Worm (Caenorhabditis elegans) whole organism, young adult: Measurements from ENCODE around the gene F20B6.9.
"Not testable (repeated sequence)": the region's sequence is repeated elsewhere in the genome, so short reads cannot be mapped to it uniquely, and the experiment has no call there.

Experiments
- B0019.2 ChIP-seq: fragments of 200-800 bp; sonication (Bioruptor generic); conservative IDR thresholded peaks from 2 replicates; pipeline ENCODE4 v1.3.6; 2022; ENCODE audit warnings: missing genetic modification reagents, missing genetic modification characterization, missing compliant biosample characterization
- B0261.1 ChIP-seq: sonication (generic microtip); optimal IDR thresholded peaks from 2 replicates; lab custom pipeline; 2016; ENCODE audit warnings: mild to moderate bottlenecking, missing genetic modification characterization, moderate library complexity, missing compliant biosample characterization
- B0336.3 ChIP-seq: fragments of 200-800 bp; sonication (Bioruptor generic); IDR thresholded peaks from 2 replicates; pipeline ENCODE4 v1.3.6; 2022; ENCODE audit warnings: missing genetic modification characterization, missing compliant biosample characterization
- D2030.7 ChIP-seq: fragments of 200-800 bp; sonication (Bioruptor generic); IDR thresholded peaks from 2 replicates; pipeline ENCODE4 v1.3.6; 2022; ENCODE audit warnings: missing genetic modification reagents, missing genetic modification characterization, missing compliant biosample characterization
- aptf-2 ChIP-seq: fragments of 200-800 bp; sonication (Bioruptor generic); conservative IDR thresholded peaks from 2 replicates; pipeline ENCODE4 v1.3.6; 2022; ENCODE audit warnings: missing genetic modification reagents, missing genetic modification characterization, missing compliant biosample characterization
- athp-1 ChIP-seq: sonication (generic microtip); optimal IDR thresholded peaks from 2 replicates; lab custom pipeline; 2017; ENCODE audit warnings: mild to moderate bottlenecking, missing genetic modification characterization, missing compliant biosample characterization
- cebp-2 ChIP-seq: fragments of 200-800 bp; sonication (Bioruptor generic); IDR thresholded peaks from 2 replicates; pipeline ENCODE4 v1.3.6; 2022; ENCODE audit warnings: missing genetic modification characterization, missing compliant biosample characterization
- ceh-40 ChIP-seq: fragments of 200-800 bp; sonication (Bioruptor generic); IDR thresholded peaks from 2 replicates; pipeline ENCODE4 v1.3.6; 2022; ENCODE audit warnings: missing genetic modification characterization, missing compliant biosample characterization
- die-1 ChIP-seq: sonication (generic microtip); optimal IDR thresholded peaks from 2 replicates; lab custom pipeline; 2016; ENCODE audit warnings: missing genotype, mild to moderate bottlenecking, missing genetic modification characterization, missing compliant biosample characterization
- dox-1 ChIP-seq: fragments of 200-800 bp; sonication (Bioruptor generic); IDR thresholded peaks from 2 replicates; pipeline ENCODE4 v1.3.6; 2022; ENCODE audit warnings: missing genetic modification reagents, missing genetic modification characterization, missing compliant biosample characterization
- gei-17 ChIP-seq: fragments of 200-800 bp; sonication (Bioruptor generic); optimal IDR thresholded peaks from 2 replicates; lab custom pipeline; 2018; ENCODE audit warnings: mild to moderate bottlenecking, missing genetic modification characterization, missing compliant biosample characterization
- hlh-12 ChIP-seq: sonication (generic microtip); optimal IDR thresholded peaks from 2 replicates; lab custom pipeline; 2016; ENCODE audit warnings: missing genetic modification characterization, missing compliant biosample characterization
- hmg-1.2 ChIP-seq: fragments of 200-800 bp; sonication (Bioruptor generic); IDR thresholded peaks from 2 replicates; pipeline ENCODE4 v1.3.6; 2022; ENCODE audit warnings: missing genetic modification reagents, missing genetic modification characterization, missing compliant biosample characterization
- hmg-20 ChIP-seq: fragments of 200-800 bp; sonication (Bioruptor generic); IDR thresholded peaks from 2 replicates; pipeline ENCODE4 v1.3.6; 2022; ENCODE audit warnings: missing genetic modification reagents, missing genetic modification characterization, missing compliant biosample characterization
- hrde-1 ChIP-seq: sonication (generic microtip); optimal IDR thresholded peaks from 2 replicates; lab custom pipeline; 2016; ENCODE audit warnings: missing genetic modification characterization, mild to moderate bottlenecking, missing compliant biosample characterization, moderate library complexity, missing genotype, missing genetic modification reagents, borderline replicate concordance
- lin-26 ChIP-seq: fragments of 200-800 bp; sonication (Bioruptor generic); IDR thresholded peaks from 2 replicates; pipeline ENCODE4 v1.3.6; 2022; ENCODE audit warnings: missing genetic modification reagents, missing genetic modification characterization, missing compliant biosample characterization
- lir-1 ChIP-seq: fragments of 200-800 bp; sonication (Bioruptor generic); conservative IDR thresholded peaks from 2 replicates; pipeline ENCODE4 v1.3.6; 2022; ENCODE audit warnings: missing genetic modification reagents, missing genetic modification characterization, missing compliant biosample characterization
- lsl-1 ChIP-seq: fragments of 200-800 bp; sonication (Bioruptor generic); optimal IDR thresholded peaks from 2 replicates; lab custom pipeline; 2018; ENCODE audit warnings: mild to moderate bottlenecking, missing genetic modification characterization, moderate library complexity, missing compliant biosample characterization
- madf-6 ChIP-seq: fragments of 200-800 bp; sonication (Bioruptor generic); IDR thresholded peaks from 2 replicates; pipeline ENCODE4 v1.3.6; 2022; ENCODE audit warnings: missing genetic modification reagents, missing genetic modification characterization, missing compliant biosample characterization
- mel-28 ChIP-seq: sonication (generic microtip); optimal IDR thresholded peaks from 2 replicates; lab custom pipeline; 2016; ENCODE audit warnings: borderline replicate concordance, mild to moderate bottlenecking, missing genetic modification characterization, missing compliant biosample characterization
- nfya-2 ChIP-seq: fragments of 200-800 bp; sonication (Bioruptor generic); IDR thresholded peaks from 2 replicates; pipeline ENCODE4 v1.3.6; 2022; ENCODE audit warnings: missing genetic modification reagents, missing genetic modification characterization, missing compliant biosample characterization
- rpc-1 ChIP-seq, 2 experiments: fragments of 150-350 bp in 1 of 2; sonication (generic microtip) in 1 of 2; optimal IDR thresholded peaks; 2 replicates each; lab custom pipeline; 2014 to 2018; ENCODE audit warnings: missing biosample characterization in 1 of 2, missing genetic modification characterization in 1 of 2, missing genetic modification reagents in 1 of 2, missing genotype in 1 of 2
- snpc-1.1 ChIP-seq: sonication (generic microtip); optimal IDR thresholded peaks from 2 replicates; lab custom pipeline; 2017; ENCODE audit warnings: missing genetic modification characterization, mild to moderate bottlenecking, missing compliant biosample characterization, antibody characterized with exemption, moderate library complexity, missing genotype, missing genetic modification reagents; ENCODE audit not compliant: insufficient read depth
- sptf-2 ChIP-seq: fragments of 200-800 bp; sonication (Bioruptor generic); optimal IDR thresholded peaks from 2 replicates; lab custom pipeline; 2018; ENCODE audit warnings: mild to moderate bottlenecking, missing genetic modification characterization, missing compliant biosample characterization
- tbp1 ChIP-seq: fragments of 200-800 bp; sonication (Bioruptor generic); optimal IDR thresholded peaks from 2 replicates; lab custom pipeline; 2018; ENCODE audit warnings: mild to moderate bottlenecking, missing genetic modification characterization, missing compliant biosample characterization
- tlf-1 ChIP-seq: fragments of 200-800 bp; sonication (Bioruptor generic); optimal IDR thresholded peaks from 2 replicates; lab custom pipeline; 2018; ENCODE audit warnings: mild to moderate bottlenecking, missing genetic modification characterization, missing compliant biosample characterization
- zim-3 ChIP-seq: sonication (generic microtip); optimal IDR thresholded peaks from 2 replicates; lab custom pipeline; 2017; ENCODE audit warnings: mild to moderate bottlenecking, missing genetic modification characterization, moderate library complexity, missing compliant biosample characterization
- ztf-18 ChIP-seq: sonication (generic microtip); optimal IDR thresholded peaks from 2 replicates; lab custom pipeline; 2016; ENCODE audit warnings: missing genotype, mild to moderate bottlenecking, missing genetic modification characterization, missing compliant biosample characterization
- ztf-25 ChIP-seq: fragments of 200-800 bp; sonication (Bioruptor generic); IDR thresholded peaks from 2 replicates; pipeline ENCODE4 v1.3.6; 2022; ENCODE audit warnings: missing genetic modification reagents, missing genetic modification characterization, missing compliant biosample characterization

F20B6.9 gene

ce11 chrX:4208495-4208894 lies 1.2 kb upstream of the F20B6.9 start (continued):
- TF ChIP-seq ztf-25 (GFP tag; lab: Robert Waterston, UW), result no peak
- TF ChIP-seq lsl-1 (GFP tag; lab: Kevin White, UChicago), result no peak
- no peak for TF ChIP-seq B0336.3 (GFP tag; lab: Robert Waterston, UW)
- TF ChIP-seq ztf-18, result no peak
- TF ChIP-seq sptf-2 (GFP tag; lab: Kevin White, UChicago), result no peak
- TF ChIP-seq zim-3 (tag; lab: Kevin White, UChicago), result no peak
- no peak for TF ChIP-seq cebp-2 (GFP tag; lab: Robert Waterston, UW)
- no peak for TF ChIP-seq B0261.1
- TF ChIP-seq aptf-2 (GFP tag; lab: Robert Waterston, UW), result no peak
- no peak for TF ChIP-seq die-1 (tag; lab: Kevin White, UChicago)
- no peak for TF ChIP-seq hlh-12 (tag; lab: Kevin White, UChicago)
- TF ChIP-seq, all 124 proteins: peak for 23

ce11 chrX:4204799-4205198 lies 2.5 kb downstream of the F20B6.9 start:
- peak; percentile 25 for TF ChIP-seq B0261.1
- peak; percentile 43; the same call in 1 of the 2 replicates for TF ChIP-seq dox-1
- TF ChIP-seq tbp1 (GFP tag; lab: Kevin White, UChicago), result peak; percentile 43
- TF ChIP-seq rpc-1 (optimal IDR thresholded peaks at IDR 0.05; lab: Kevin White, UChicago), result not testable (repeated sequence)
- TF ChIP-seq rpc-1 (tag; optimal IDR thresholded peaks at IDR 0.05; lab: Kevin White, UChicago), result peak; percentile 23
- TF ChIP-seq hmg-1.2 (GFP tag; lab: Robert Waterston, UW), result 0 out of 2 replicates have a peak, but pooled peaks have one; percentile 5
- 0 out of 2 replicates have a peak, but pooled peaks have one; percentile 42 for TF ChIP-seq lin-26 (GFP tag; lab: Robert Waterston, UW)

- 0 out of 2 replicates have a peak, but pooled peaks have one; percentile 44 for TF ChIP-seq madf-6 (GFP tag; lab: Robert Waterston, UW)
- TF ChIP-seq B0261.1, result peak; percentile 17
- TF ChIP-seq dox-1, result peak; percentile 43; the same call in 1 of the 2 replicates
- TF ChIP-seq lin-26 (GFP tag; lab: Robert Waterston, UW), result peak; percentile 57; the same call in 1 of the 2 replicates
- TF ChIP-seq D2030.7 (GFP tag; lab: Robert Waterston, UW), result 0 out of 2 replicates have a peak, but pooled peaks have one; percentile 22
- peak; percentile 38 for TF ChIP-seq hmg-1.2 (GFP tag; lab: Robert Waterston, UW)
- TF ChIP-seq, all 124 proteins: peak for 6; not testable (repeated sequence) for 118
These were observed 4.4 kb downstream of the F20B6.9 start for ce11 chrX:4202881-4203280.

ce11 chrX:4202114-4202513 lies 5.2 kb downstream of the F20B6.9 start, which contains the start of gene F20B6.6:
Gene F20B6.6 (minus strand): TSS chrX:4202214.
- not testable (repeated sequence) for TF ChIP-seq B0019.2 (GFP tag; lab: Robert Waterston, UW); die-1 (tag; lab: Kevin White, UChicago); nfya-2

ce11 chrX:4199829-4200228 lies 7.5 kb downstream of the F20B6.9 start, which contains the start of gene F20B6.5:
Gene F20B6.5 (minus strand): TSS chrX:4199929.
- not testable (repeated sequence) for TF ChIP-seq tlf-1 (GFP tag; lab: Kevin White, UChicago); gei-17 (GFP tag; lab: Kevin White, UChicago); lir-1 (GFP tag; lab: Robert Waterston, UW)

- TF ChIP-seq snpc-1.1 (tag; lab: Kevin White, UChicago) (no peak), athp-1 (tag; lab: Kevin White, UChicago) (no peak), mel-28 (tag; lab: Kevin White, UChicago) (no peak), hrde-1 (tag; lab: Kevin White, UChicago) (no peak), ceh-40 (GFP tag; lab: Robert Waterston, UW) (no peak), hmg-20 (no peak)
- TF ChIP-seq, all 124 proteins: peak for 0
These were observed 10.9 kb downstream of the F20B6.9 start, which contains the start of gene F20B6.4 for ce11 chrX:4196431-4196830. Gene F20B6.4 (minus strand): TSS chrX:4196531.
